Fruit fly (Drosophila melanogaster) whole organism: ENCODE measurements around the gene CG6006.

Experiments
- Dll ChIP-seq: fragments of >200 bp; optimal IDR thresholded peaks from 2 replicates; lab custom pipeline; 2017
- usp ChIP-seq: fragments of >200 bp; optimal IDR thresholded peaks from 2 replicates; lab custom pipeline; 2017; ENCODE audit warnings: missing biosample characterization, missing genetic modification characterization, mixed read lengths

DNA sequence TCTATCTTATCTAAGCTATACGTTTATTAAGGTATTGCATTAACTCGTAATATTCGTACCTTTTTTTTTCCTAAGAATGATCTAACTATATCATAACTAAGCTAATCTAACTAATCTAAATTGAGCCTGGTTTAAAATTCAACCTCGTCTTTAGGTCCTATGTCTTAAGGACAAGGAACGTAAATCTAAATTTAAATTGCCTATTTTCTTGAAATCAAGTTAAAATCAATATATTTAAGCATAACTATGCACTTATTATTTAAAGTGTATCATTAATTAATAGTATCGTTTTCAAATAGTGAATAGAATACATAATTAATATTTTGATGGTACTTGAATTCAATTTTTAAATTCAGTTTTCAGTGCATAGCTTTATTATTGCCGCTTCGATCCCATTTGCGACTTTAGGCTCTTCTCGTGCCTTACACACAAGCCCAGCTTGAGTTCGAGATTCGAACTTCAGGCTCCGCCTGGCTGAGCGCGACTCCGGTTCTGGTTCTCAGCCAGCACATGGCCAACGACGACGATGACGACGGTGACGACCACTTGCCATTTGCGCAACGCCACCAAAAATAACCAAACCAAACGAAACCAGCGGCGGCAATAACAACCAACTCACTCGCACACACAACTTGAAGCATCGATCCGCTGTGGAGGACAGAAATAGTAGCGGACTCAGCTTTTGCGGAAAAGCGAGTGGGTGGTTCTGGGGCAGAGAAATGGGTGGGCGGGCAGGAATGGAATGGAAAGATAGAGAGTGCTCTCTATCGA is 56.2 kb downstream of the CG6006 start:
- no peak for TF ChIP-seq usp (GFP tag; lab: Kevin White, UChicago)
- no peak for TF ChIP-seq Dll (lab: Kevin White, UChicago)
